Worm (Caenorhabditis elegans) whole organism, L4/young adult: ENCODE results near the gene ugt-52.

Source experiments
- W03F9.2 ChIP-seq: fragments of 150-350 bp; optimal IDR thresholded peaks from 2 replicates; lab custom pipeline; 2014; ENCODE audit warnings: missing biosample characterization, missing genetic modification characterization
- him-1 ChIP-seq: sonication (generic microtip); optimal IDR thresholded peaks from 2 replicates; lab custom pipeline; 2016; ENCODE audit warnings: missing genotype, missing genetic modification reagents, missing genetic modification characterization, missing compliant biosample characterization

ce11 chrIV:741831-742230 is 36.8 kb upstream of the ugt-52 start:
- TF ChIP-seq him-1 (no peak), W03F9.2 (tag; lab: Kevin White, UChicago) (no peak)
